Worm (Caenorhabditis elegans): Measurements from ENCODE around the gene far-8.

Gene far-8

DNA sequence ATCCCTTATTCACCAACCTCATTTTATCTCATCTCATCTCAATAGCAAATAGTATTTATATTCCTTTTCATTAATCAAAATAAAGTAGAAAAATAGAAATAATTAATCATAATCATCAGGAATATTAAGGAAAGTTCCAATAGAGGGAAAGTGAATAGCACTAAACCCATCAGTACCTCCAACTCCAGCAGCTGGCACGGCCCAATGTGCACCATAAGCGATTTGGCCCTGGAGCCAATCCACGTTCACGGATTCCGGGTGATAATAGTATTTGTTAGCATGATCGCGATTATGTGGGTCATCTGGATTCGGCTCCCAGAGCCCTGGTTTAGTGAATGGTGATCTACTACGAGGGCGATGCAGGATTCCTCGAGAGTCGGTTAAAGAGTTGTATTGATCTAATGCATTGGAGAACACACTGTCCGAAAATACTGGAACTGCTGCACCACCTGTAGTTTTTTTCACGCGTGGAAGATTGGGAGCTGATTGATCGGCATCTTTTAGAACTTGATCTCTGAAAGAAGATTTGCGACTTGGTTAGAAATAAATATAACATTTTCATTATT is 6.9 kb upstream of the far-8 start (continued):
- TF ChIP-seq ztf-4 (tag; optimal IDR thresholded peaks at IDR 0.05) (peak; percentile 84), nhr-76 (tag; optimal IDR thresholded peaks at IDR 0.05) (peak; percentile 47), lin-15B (tag; optimal IDR thresholded peaks at IDR 0.05) (no peak), fos-1 (tag; optimal IDR thresholded peaks at IDR 0.05) (peak; percentile 84), mml-1 (tag; optimal IDR thresholded peaks at IDR 0.05) (no peak)

DNA sequence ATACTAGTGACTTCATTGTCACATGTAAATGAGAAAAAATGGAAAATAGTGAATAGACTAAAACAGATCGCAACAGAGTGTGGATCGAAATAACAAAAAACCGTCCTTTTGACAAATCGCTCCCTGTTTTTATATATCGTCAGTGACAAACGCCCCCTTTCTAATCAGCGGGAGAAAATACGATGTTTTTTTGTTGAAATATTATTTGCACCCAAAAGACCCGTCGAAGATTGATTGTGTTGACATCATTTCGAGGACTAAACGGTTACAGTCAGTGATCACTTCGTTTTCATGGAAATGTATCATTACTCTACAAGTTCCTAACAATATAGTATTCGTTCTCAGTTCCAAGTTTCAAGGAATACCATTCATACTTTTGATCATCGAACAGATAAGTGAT is 3.2 kb upstream of the far-8 start, which contains the start of gene dos-3:
Gene dos-3, minus strand, starts transcription at position 101 of the 400 bp plus-strand sequence.
- TF ChIP-seq R02D3.7 (tag; optimal IDR thresholded peaks at IDR 0.05) = no peak

- TF ChIP-seq ceh-82 (tag; optimal IDR thresholded peaks at IDR 0.05) (no peak), aly-2 (tag; optimal IDR thresholded peaks at IDR 0.05) (no peak), snpc-4 (tag; optimal IDR thresholded peaks at IDR 0.05) (no peak), lin-39 (tag; optimal IDR thresholded peaks at IDR 0.05) (no peak), nhr-77 (tag; optimal IDR thresholded peaks at IDR 0.05) (no peak), fkh-2 (tag; optimal IDR thresholded peaks at IDR 0.05) (no peak), nhr-11 (tag; optimal IDR thresholded peaks at IDR 0.05) (no peak), lsy-12 (tag; optimal IDR thresholded peaks at IDR 0.05) (no peak), jun-1 (tag; optimal IDR thresholded peaks at IDR 0.05) (no peak), ZK546.5 (tag; optimal IDR thresholded peaks at IDR 0.05) (no peak), egl-5 (tag; optimal IDR thresholded peaks at IDR 0.05) (no peak), unc-62 (GFP tag; optimal IDR thresholded peaks at IDR 0.05) (no peak), daf-12 (tag; optimal IDR thresholded peaks at IDR 0.05) (no peak), pqm-1 (tag; optimal IDR thresholded peaks at IDR 0.05) (no peak), mml-1 (tag; optimal IDR thresholded peaks at IDR 0.05) (no peak), pha-4 (tag; optimal IDR thresholded peaks at IDR 0.05) (no peak), ama-1 (optimal IDR thresholded peaks at IDR 0.05) (no peak), ceh-28 (tag; optimal IDR thresholded peaks at IDR 0.05) (no peak), ceh-16 (tag; optimal IDR thresholded peaks at IDR 0.05) (no peak)
Measured at ce11 chrIII:841177-841576, 1.6 kb upstream of the far-8 start, which contains the start of gene K02F3.9. K02F3.9 (minus strand) TSS chrIII:841366.

- TF ChIP-seq eor-1 (tag; optimal IDR thresholded peaks at IDR 0.05) (no peak), ceh-28 (tag; optimal IDR thresholded peaks at IDR 0.05) (no peak), lin-39 (tag; optimal IDR thresholded peaks at IDR 0.05) (no peak), egl-5 (tag; optimal IDR thresholded peaks at IDR 0.05) (no peak), nhr-11 (tag; optimal IDR thresholded peaks at IDR 0.05) (no peak), nhr-67 (tag; optimal IDR thresholded peaks at IDR 0.05) (no peak), R02D3.7 (tag; optimal IDR thresholded peaks at IDR 0.05) (no peak), elt-2 (tag; optimal IDR thresholded peaks at IDR 0.05) (peak; percentile 16), ceh-9 (tag; optimal IDR thresholded peaks at IDR 0.05) (no peak), lin-15B (tag; optimal IDR thresholded peaks at IDR 0.05) (peak; percentile 27), pha-4 (tag; optimal IDR thresholded peaks at IDR 0.05) (peak; percentile 62), pqm-1 (tag; optimal IDR thresholded peaks at IDR 0.05) (peak; percentile 37), lsy-12 (tag; optimal IDR thresholded peaks at IDR 0.05) (no peak), mml-1 (tag; optimal IDR thresholded peaks at IDR 0.05) (peak; percentile 88), jun-1 (tag; optimal IDR thresholded peaks at IDR 0.05) (no peak), elt-1 (tag; optimal IDR thresholded peaks at IDR 0.05) (no peak), nhr-12 (tag; optimal IDR thresholded peaks at IDR 0.05) (no peak), nhr-43 (tag; optimal IDR thresholded peaks at IDR 0.05; ENCODE audit: poor library complexity, severe bottlenecking) (peak; percentile 43), nfya-1 (tag; optimal IDR thresholded peaks at IDR 0.05; ENCODE audit: insufficient read depth) (peak; percentile 57), daf-12 (tag; optimal IDR thresholded peaks at IDR 0.05) (no peak), ZK546.5 (tag; optimal IDR thresholded peaks at IDR 0.05) (no peak), snpc-4 (tag; optimal IDR thresholded peaks at IDR 0.05) (peak; percentile 24)
Measured at ce11 chrIII:843999-844398, 1.3 kb downstream of the far-8 start.

ce11 chrIII:844577-844976 is 1.8 kb downstream of the far-8 start:
- TF ChIP-seq unc-39 (tag; optimal IDR thresholded peaks at IDR 0.05) (no peak), pha-4 (tag; optimal IDR thresholded peaks at IDR 0.05) (peak; percentile 51)

All from whole organism, L3 larva.